Fruit fly (Drosophila melanogaster) whole organism, adult: ENCODE results near the gene ProRS-m.

Experiments used
- CG11617 ChIP-seq: fragments of 200-800 bp; sonication (Bioruptor generic); optimal IDR thresholded peaks from 2 replicates; lab custom pipeline; 2017; ENCODE audit warnings: mild to moderate bottlenecking, missing biosample characterization, missing genetic modification reagents, missing genetic modification characterization
- CG12768 ChIP-seq: fragments of 200-800 bp; sonication (Bioruptor generic); optimal IDR thresholded peaks from 2 replicates; lab custom pipeline; 2017; ENCODE audit warnings: missing biosample characterization, missing genetic modification characterization, mild to moderate bottlenecking, moderate library complexity, missing genetic modification reagents
- CG14711 ChIP-seq: fragments of 200-800 bp; sonication (Bioruptor generic); optimal IDR thresholded peaks from 2 replicates; lab custom pipeline; 2018; ENCODE audit warnings: missing biosample characterization, mild to moderate bottlenecking, missing genetic modification characterization, moderate library complexity
- CG1620 ChIP-seq: fragments of 200-800 bp; sonication (Bioruptor generic); optimal IDR thresholded peaks from 2 replicates; lab custom pipeline; 2016; ENCODE audit warnings: missing biosample characterization, missing genetic modification characterization
- CG33017 ChIP-seq: fragments of 200-800 bp; sonication (Bioruptor generic); optimal IDR thresholded peaks from 2 replicates; lab custom pipeline; 2018; ENCODE audit warnings: missing biosample characterization, mild to moderate bottlenecking, missing genetic modification characterization, moderate library complexity
- CG5204 ChIP-seq: fragments of 200-800 bp; sonication (Bioruptor generic); optimal IDR thresholded peaks from 2 replicates; lab custom pipeline; 2016; ENCODE audit warnings: missing biosample characterization, missing genetic modification characterization
- CG7045 ChIP-seq: fragments of 200-800 bp; sonication (Bioruptor generic); optimal IDR thresholded peaks from 2 replicates; lab custom pipeline; 2017; ENCODE audit warnings: missing biosample characterization, mild to moderate bottlenecking, missing genetic modification characterization
- CG7101 ChIP-seq: fragments of 200-800 bp; sonication (Bioruptor generic); optimal IDR thresholded peaks from 2 replicates; lab custom pipeline; 2018; ENCODE audit warnings: missing biosample characterization, mild to moderate bottlenecking, missing genetic modification characterization, moderate library complexity
- Clk ChIP-seq: fragments of 200-800 bp; sonication (Bioruptor generic); optimal IDR thresholded peaks from 2 replicates; lab custom pipeline; 2017; ENCODE audit warnings: missing biosample characterization, missing genetic modification characterization
- Crg-1 ChIP-seq: fragments of 200-800 bp; sonication (Bioruptor generic); optimal IDR thresholded peaks from 2 replicates; lab custom pipeline; 2016; ENCODE audit warnings: missing biosample characterization, missing genetic modification characterization
- Hr96 ChIP-seq: fragments of 200-800 bp; sonication (Bioruptor generic); optimal IDR thresholded peaks from 2 replicates; lab custom pipeline; 2016; ENCODE audit warnings: missing biosample characterization, missing genetic modification characterization
- Mnt ChIP-seq: fragments of 200-800 bp; sonication (Bioruptor generic); optimal IDR thresholded peaks from 2 replicates; lab custom pipeline; 2016; ENCODE audit warnings: missing biosample characterization, mild to moderate bottlenecking, missing genetic modification characterization
- bab1 ChIP-seq: fragments of 200-800 bp; sonication (Bioruptor generic); optimal IDR thresholded peaks from 3 replicates; lab custom pipeline; 2019; ENCODE audit warnings: missing biosample characterization, mild to moderate bottlenecking, missing genetic modification characterization, moderate library complexity
- cic ChIP-seq: fragments of 200-800 bp; sonication (Bioruptor generic); optimal IDR thresholded peaks from 2 replicates; lab custom pipeline; 2017; ENCODE audit warnings: missing biosample characterization, mild to moderate bottlenecking, missing genetic modification characterization, moderate library complexity
- cnc ChIP-seq, 2 experiments: fragments of >200 bp; optimal IDR thresholded peaks; 2 replicates each; lab custom pipeline; 2017
- kay ChIP-seq: fragments of 200-800 bp; sonication (Bioruptor generic); peaks from one replicate; lab custom pipeline; 2016; ENCODE audit warnings: missing biosample characterization, missing genetic modification characterization, borderline replicate concordance
- ovo ChIP-seq: fragments of 200-800 bp; sonication (Bioruptor generic); optimal IDR thresholded peaks from 2 replicates; lab custom pipeline; 2016; ENCODE audit warnings: missing biosample characterization, missing genetic modification characterization
- pad ChIP-seq: fragments of 200-800 bp; sonication (Bioruptor generic); optimal IDR thresholded peaks from 3 replicates; lab custom pipeline; 2017; ENCODE audit warnings: missing biosample characterization, missing genetic modification characterization, mild to moderate bottlenecking, moderate library complexity, missing genetic modification reagents
- tj ChIP-seq: fragments of 200-800 bp; sonication (Bioruptor generic); optimal IDR thresholded peaks from 3 replicates; lab custom pipeline; 2017; ENCODE audit warnings: missing biosample characterization, mild to moderate bottlenecking, missing genetic modification characterization, moderate library complexity
- toe ChIP-seq: fragments of 200-800 bp; sonication (Bioruptor generic); optimal IDR thresholded peaks from 2 replicates; lab custom pipeline; 2016; ENCODE audit warnings: missing biosample characterization, missing genetic modification characterization

Gene ProRS-m

DNA sequence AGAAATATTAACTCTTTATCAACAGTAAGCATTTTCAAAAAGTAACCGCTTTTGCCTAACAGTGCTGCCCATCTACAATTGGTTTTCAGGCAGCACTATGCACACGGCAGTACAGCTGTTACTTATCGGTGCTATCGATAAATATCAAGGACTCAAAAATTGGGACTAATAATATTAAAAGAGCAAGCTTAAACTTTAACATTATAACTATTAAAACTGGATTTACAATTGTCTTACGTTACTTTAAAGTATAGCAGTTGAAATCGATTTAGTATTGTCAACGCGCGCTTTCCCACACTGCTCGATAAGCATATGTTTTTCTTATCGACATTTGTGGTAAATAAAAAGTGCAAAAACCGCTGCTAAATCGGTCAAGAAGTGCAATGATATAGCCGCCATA lies 20.2 kb downstream of the ProRS-m start, which contains the start of the genes CG42245 and MEP-1:
Gene CG42245 (plus strand): TSS at position 310 of the 400 bp plus-strand sequence.
Gene MEP-1 (plus strand): TSS at position 310 of the 400 bp plus-strand sequence.
- TF ChIP-seq tj (GFP tag; lab: Kevin White, UChicago) = no peak
- TF ChIP-seq CG5204 (GFP tag; lab: Kevin White, UChicago) = peak; percentile 61
- peak; percentile 78 for TF ChIP-seq toe (GFP tag; lab: Kevin White, UChicago)
- TF ChIP-seq kay (GFP tag; lab: Kevin White, UChicago) = no peak
- peak; percentile 70 for TF ChIP-seq CG1620 (GFP tag; lab: Kevin White, UChicago)
- peak; percentile 24 for TF ChIP-seq ovo
- TF ChIP-seq pad (GFP tag; lab: Kevin White, UChicago) = peak; percentile 52
- TF ChIP-seq cic (GFP tag; lab: Kevin White, UChicago) = no peak
- TF ChIP-seq Clk (GFP tag; lab: Kevin White, UChicago) = peak; percentile 37
- TF ChIP-seq CG7045 = peak; percentile 45
- peak; percentile 17 for TF ChIP-seq CG12768 (GFP tag; lab: Kevin White, UChicago)
- TF ChIP-seq CG14711 (tag; lab: Kevin White, UChicago) = peak; percentile 64
- TF ChIP-seq Crg-1 (GFP tag; lab: Kevin White, UChicago) = peak; percentile 53
- TF ChIP-seq Hr96 = peak; percentile 65
- no peak for TF ChIP-seq cnc (optimal IDR thresholded peaks at IDR 0.05; lab: Kevin White, UChicago)
- peak; percentile 22 for TF ChIP-seq bab1
- TF ChIP-seq Mnt = peak; percentile 66
- peak; percentile 67 for TF ChIP-seq CG7101 (tag; lab: Kevin White, UChicago)
- TF ChIP-seq CG11617 (GFP tag; lab: Kevin White, UChicago) = peak; percentile 51
- peak; percentile 59 for TF ChIP-seq CG33017 (tag; lab: Kevin White, UChicago)

- no peak for TF ChIP-seq CG12768 (GFP tag; lab: Kevin White, UChicago)
- no peak for TF ChIP-seq CG11617 (GFP tag; lab: Kevin White, UChicago)
- TF ChIP-seq Hr96 = no peak
- no peak for TF ChIP-seq CG7101 (tag; lab: Kevin White, UChicago)
- no peak for TF ChIP-seq Mnt
- no peak for TF ChIP-seq CG1620 (GFP tag; lab: Kevin White, UChicago)
- TF ChIP-seq pad (GFP tag; lab: Kevin White, UChicago) = no peak
- no peak for TF ChIP-seq bab1
Observed at dm6 chr3L:2629964-2630363, 21.7 kb downstream of the ProRS-m start, which contains the start of gene Pxn. Pxn (minus strand) TSS chr3L:2630064.

dm6 chr3L:2614222-2614621 lies 37.4 kb downstream of the ProRS-m start:
- TF ChIP-seq toe (GFP tag; lab: Kevin White, UChicago) (no peak), CG1620 (GFP tag; lab: Kevin White, UChicago) (no peak), Crg-1 (GFP tag; lab: Kevin White, UChicago) (no peak), CG11617 (GFP tag; lab: Kevin White, UChicago) (no peak), CG5204 (GFP tag; lab: Kevin White, UChicago) (no peak), ovo (no peak), CG12768 (GFP tag; lab: Kevin White, UChicago) (no peak), pad (GFP tag; lab: Kevin White, UChicago) (no peak), cnc (optimal IDR thresholded peaks at IDR 0.05; lab: Kevin White, UChicago) (no peak), CG7101 (tag; lab: Kevin White, UChicago) (no peak), CG33017 (tag; lab: Kevin White, UChicago) (no peak), Mnt (no peak), Hr96 (no peak), CG7045 (no peak), bab1 (no peak), Clk (GFP tag; lab: Kevin White, UChicago) (no peak), kay (GFP tag; lab: Kevin White, UChicago) (no peak)

dm6 chr3L:2608825-2609224 lies 42.8 kb downstream of the ProRS-m start:
- TF ChIP-seq CG5204 (GFP tag; lab: Kevin White, UChicago) (no peak), bab1 (no peak), tj (GFP tag; lab: Kevin White, UChicago) (no peak), CG1620 (GFP tag; lab: Kevin White, UChicago) (no peak), pad (GFP tag; lab: Kevin White, UChicago) (no peak), Clk (GFP tag; lab: Kevin White, UChicago) (no peak), cnc (optimal IDR thresholded peaks at IDR 0.05; lab: Kevin White, UChicago) (no peak), toe (GFP tag; lab: Kevin White, UChicago) (no peak), CG14711 (tag; lab: Kevin White, UChicago) (no peak), cic (GFP tag; lab: Kevin White, UChicago) (no peak)
